Fruit fly (Drosophila melanogaster) whole organism, embryonic: ENCODE data around the gene CG14883.
A peak's percentile ranks its signal among the peaks of the same experiment; 100 is the strongest.

Experiments
- Bgb ChIP-seq: fragments of 200-800 bp; sonication (Bioruptor generic); IDR thresholded peaks from 2 replicates; pipeline ENCODE4 v1.3.6; 2022; ENCODE audit warnings: missing biosample characterization, missing genetic modification characterization; ENCODE audit not compliant: partially characterized antibody
- BtbVII ChIP-seq: fragments of 200-800 bp; sonication (Bioruptor generic); optimal IDR thresholded peaks from 3 replicates; lab custom pipeline; 2017; ENCODE audit warnings: missing biosample characterization, mild to moderate bottlenecking, missing genetic modification characterization
- CG10321 ChIP-seq: fragments of 200-800 bp; sonication (Bioruptor generic); IDR thresholded peaks from 2 replicates; pipeline ENCODE4 v1.3.6; 2022; ENCODE audit warnings: missing biosample characterization, missing genetic modification characterization
- CG11398 ChIP-seq: fragments of 200-800 bp; sonication (Bioruptor generic); optimal IDR thresholded peaks from 2 replicates; lab custom pipeline; 2016; ENCODE audit warnings: missing biosample characterization, missing genetic modification characterization
- CG1233 ChIP-seq: fragments of 200-800 bp; sonication (Bioruptor generic); optimal IDR thresholded peaks from 4 replicates; lab custom pipeline; 2018; ENCODE audit warnings: missing biosample characterization, mild to moderate bottlenecking, missing genetic modification characterization
- CG14667 ChIP-seq: fragments of 200-800 bp; sonication (Bioruptor generic); IDR thresholded peaks from 2 replicates; pipeline ENCODE4 v1.3.6; 2022; ENCODE audit warnings: missing biosample characterization, missing genetic modification characterization
- CG17361 ChIP-seq: fragments of 200-800 bp; sonication (Bioruptor generic); IDR thresholded peaks from 3 replicates; pipeline ENCODE4 v1.3.6; 2022; ENCODE audit warnings: missing biosample characterization, missing genetic modification characterization
- CG17802 ChIP-seq: fragments of 200-800 bp; sonication (Bioruptor generic); optimal IDR thresholded peaks from 2 replicates; lab custom pipeline; 2018; ENCODE audit warnings: missing biosample characterization, mild to moderate bottlenecking, missing genetic modification characterization, moderate library complexity
- CG2202 ChIP-seq: fragments of 200-800 bp; sonication (Bioruptor generic); optimal IDR thresholded peaks from 2 replicates; lab custom pipeline; 2018; ENCODE audit warnings: missing biosample characterization, mild to moderate bottlenecking, missing genetic modification characterization
- CG30020 ChIP-seq: fragments of 200-800 bp; optimal IDR thresholded peaks from 2 replicates; lab custom pipeline; 2019; ENCODE audit warnings: missing biosample characterization, mild to moderate bottlenecking, missing genetic modification characterization, moderate library complexity
- CG31388 ChIP-seq: fragments of 200-800 bp; sonication (Bioruptor generic); optimal IDR thresholded peaks from 2 replicates; lab custom pipeline; 2016; ENCODE audit warnings: missing biosample characterization, missing genetic modification characterization
- CG31441 ChIP-seq: fragments of 200-800 bp; sonication (Bioruptor generic); IDR thresholded peaks from 2 replicates; pipeline ENCODE4 v1.3.6; 2022; ENCODE audit warnings: missing biosample characterization, missing genetic modification characterization
- CG32532 ChIP-seq: fragments of 200-800 bp; sonication (Bioruptor generic); IDR thresholded peaks from 2 replicates; pipeline ENCODE4 v1.3.6; 2022; ENCODE audit warnings: missing biosample characterization, missing genetic modification characterization
- CG3407 ChIP-seq: fragments of 200-800 bp; sonication (Bioruptor generic); optimal IDR thresholded peaks from 2 replicates; lab custom pipeline; 2018; ENCODE audit warnings: missing biosample characterization, mild to moderate bottlenecking, missing genetic modification characterization
- CG34224 ChIP-seq: fragments of 200-800 bp; sonication (Bioruptor generic); IDR thresholded peaks from 3 replicates; pipeline ENCODE4 v1.3.6; 2022; ENCODE audit warnings: missing biosample characterization, missing genetic modification characterization; ENCODE audit not compliant: partially characterized antibody
- CG42726 ChIP-seq: fragments of 200-800 bp; sonication (Bioruptor generic); IDR thresholded peaks from 2 replicates; pipeline ENCODE4 v1.3.6; 2022; ENCODE audit warnings: missing biosample characterization, missing genetic modification characterization; ENCODE audit not compliant: partially characterized antibody
- CG5180 ChIP-seq: fragments of 200-800 bp; sonication (Bioruptor generic); optimal IDR thresholded peaks from 3 replicates; lab custom pipeline; 2017; ENCODE audit warnings: missing biosample characterization, missing genetic modification characterization, mild to moderate bottlenecking, moderate library complexity, missing genetic modification reagents
- CG6813 ChIP-seq: fragments of 200-800 bp; sonication (Bioruptor generic); optimal IDR thresholded peaks from 2 replicates; lab custom pipeline; 2017; ENCODE audit warnings: missing biosample characterization, missing genetic modification characterization, mild to moderate bottlenecking, moderate library complexity, missing genetic modification reagents
- CG7745 ChIP-seq: fragments of 200-800 bp; sonication (Bioruptor generic); optimal IDR thresholded peaks from 2 replicates; lab custom pipeline; 2018; ENCODE audit warnings: missing biosample characterization, mild to moderate bottlenecking, missing genetic modification characterization, moderate library complexity
- CG7786 ChIP-seq: fragments of 200-800 bp; sonication (Bioruptor generic); optimal IDR thresholded peaks from 2 replicates; lab custom pipeline; 2016; ENCODE audit warnings: missing biosample characterization, missing genetic modification characterization
- CG8924 ChIP-seq: fragments of 200-800 bp; optimal IDR thresholded peaks from 3 replicates; lab custom pipeline; 2019; ENCODE audit warnings: missing biosample characterization, mild to moderate bottlenecking, missing genetic modification characterization, moderate library complexity
- CG9609 ChIP-seq: fragments of 200-800 bp; sonication (Bioruptor generic); optimal IDR thresholded peaks from 3 replicates; lab custom pipeline; 2016; ENCODE audit warnings: missing biosample characterization, missing genetic modification characterization
- D19B ChIP-seq: fragments of 200-800 bp; sonication (Bioruptor generic); optimal IDR thresholded peaks from 2 replicates; lab custom pipeline; 2017; ENCODE audit warnings: missing biosample characterization, mild to moderate bottlenecking, missing genetic modification characterization
- Doc3 ChIP-seq: fragments of 200-800 bp; sonication (Bioruptor generic); IDR thresholded peaks from 3 replicates; pipeline ENCODE4 v1.3.6; 2022; ENCODE audit warnings: missing biosample characterization, missing genetic modification characterization; ENCODE audit not compliant: partially characterized antibody
- MTF-1 ChIP-seq: fragments of 200-800 bp; sonication (Bioruptor generic); optimal IDR thresholded peaks from 2 replicates; lab custom pipeline; 2018; ENCODE audit warnings: missing biosample characterization, mild to moderate bottlenecking, missing genetic modification characterization, borderline replicate concordance
- Nf-YA ChIP-seq: fragments of 200-800 bp; sonication (Bioruptor generic); IDR thresholded peaks from 2 replicates; pipeline ENCODE4 v1.3.6; 2022; ENCODE audit warnings: missing biosample characterization, missing genetic modification characterization
- NfI ChIP-seq: fragments of 200-800 bp; sonication (Bioruptor generic); optimal IDR thresholded peaks from 3 replicates; lab custom pipeline; 2018; ENCODE audit warnings: missing biosample characterization, mild to moderate bottlenecking, missing genetic modification characterization, moderate library complexity
- Tbp ChIP-seq: fragments of >200 bp; optimal IDR thresholded peaks from 2 replicates; lab custom pipeline; 2018; ENCODE audit warnings: missing biosample characterization, missing genetic modification characterization
- abd-A ChIP-seq: fragments of 200-800 bp; sonication (Bioruptor generic); optimal IDR thresholded peaks from 3 replicates; lab custom pipeline; 2019; ENCODE audit warnings: missing biosample characterization, mild to moderate bottlenecking, missing genetic modification characterization, moderate library complexity
- ash1 ChIP-seq: fragments of 200-800 bp; sonication (Bioruptor generic); optimal IDR thresholded peaks from 2 replicates; lab custom pipeline; 2018; ENCODE audit warnings: missing biosample characterization, mild to moderate bottlenecking, missing genetic modification characterization
- bigmax ChIP-seq: fragments of 200-800 bp; sonication (Bioruptor generic); optimal IDR thresholded peaks from 2 replicates; lab custom pipeline; 2018; ENCODE audit warnings: missing biosample characterization, mild to moderate bottlenecking, missing genetic modification characterization
- chn ChIP-seq: fragments of 200-800 bp; sonication (Bioruptor generic); optimal IDR thresholded peaks from 2 replicates; lab custom pipeline; 2016; ENCODE audit warnings: missing biosample characterization, missing genetic modification characterization
- crol ChIP-seq: fragments of 200-800 bp; sonication (Bioruptor generic); IDR thresholded peaks from 2 replicates; pipeline ENCODE4 v1.3.6; 2022; ENCODE audit warnings: missing biosample characterization, missing genetic modification characterization
- fd102C ChIP-seq: fragments of 200-800 bp; sonication (Bioruptor generic); optimal IDR thresholded peaks from 2 replicates; lab custom pipeline; 2018; ENCODE audit warnings: missing biosample characterization, mild to moderate bottlenecking, missing genetic modification characterization, moderate library complexity
- gsb ChIP-seq: fragments of 200-800 bp; sonication (Bioruptor generic); IDR thresholded peaks from 2 replicates; pipeline ENCODE4 v1.3.6; 2022; ENCODE audit warnings: missing biosample characterization, missing genetic modification characterization
- ham ChIP-seq: fragments of 200-800 bp; sonication (Bioruptor generic); IDR thresholded peaks from 2 replicates; pipeline ENCODE4 v1.3.6; 2022; ENCODE audit warnings: missing biosample characterization, missing genetic modification characterization
- hb ChIP-seq: fragments of 200-800 bp; sonication (Bioruptor generic); IDR thresholded peaks from 3 replicates; pipeline ENCODE4 v1.3.6; 2022; ENCODE audit warnings: missing biosample characterization, missing genetic modification characterization; ENCODE audit not compliant: partially characterized antibody
- lmd ChIP-seq: fragments of 200-800 bp; sonication (Bioruptor generic); IDR thresholded peaks from 2 replicates; pipeline ENCODE4 v1.3.6; 2022; ENCODE audit warnings: missing biosample characterization, missing genetic modification characterization
- nerfin-2 ChIP-seq: fragments of 200-800 bp; sonication (Bioruptor generic); IDR thresholded peaks from 2 replicates; pipeline ENCODE4 v1.3.6; 2022; ENCODE audit warnings: missing biosample characterization, missing genetic modification characterization; ENCODE audit not compliant: partially characterized antibody
- p53 ChIP-seq: fragments of 200-800 bp; sonication (Bioruptor generic); optimal IDR thresholded peaks from 2 replicates; lab custom pipeline; 2016; ENCODE audit warnings: missing biosample characterization, missing genetic modification characterization
- peb ChIP-seq: fragments of 200-800 bp; sonication (Bioruptor generic); IDR thresholded peaks from 2 replicates; pipeline ENCODE4 v1.3.6; 2022; ENCODE audit warnings: missing biosample characterization, missing genetic modification characterization
- phol ChIP-seq: fragments of 200-800 bp; sonication (Bioruptor generic); optimal IDR thresholded peaks from 3 replicates; lab custom pipeline; 2018; ENCODE audit warnings: missing biosample characterization, mild to moderate bottlenecking, missing genetic modification characterization, moderate library complexity
- prd ChIP-seq, 3 experiments: fragments of >200 bp in 2 of 3; fragments of 200-800 bp in 1 of 3; sonication (Bioruptor generic) in 1 of 3; optimal IDR thresholded peaks in 2 of 3; IDR thresholded peaks in 1 of 3; 2 replicates in 2 of 3; 3 replicates in 1 of 3; pipeline versions ENCODE4 v1.3.6 to Lab custom; 2017 to 2022; ENCODE audit warnings: missing biosample characterization in 1 of 3, missing genetic modification characterization in 1 of 3
- ro ChIP-seq: fragments of 200-800 bp; sonication (Bioruptor generic); IDR thresholded peaks from 2 replicates; pipeline ENCODE4 v1.3.6; 2022; ENCODE audit warnings: missing biosample characterization, missing genetic modification characterization
- sr ChIP-seq: fragments of 200-800 bp; sonication (Bioruptor generic); IDR thresholded peaks from 3 replicates; pipeline ENCODE4 v1.3.6; 2022; ENCODE audit warnings: missing biosample characterization, missing genetic modification characterization
- unc-4 ChIP-seq: fragments of 200-800 bp; sonication (Bioruptor generic); IDR thresholded peaks from 2 replicates; pipeline ENCODE4 v1.3.6; 2022; ENCODE audit warnings: missing biosample characterization, missing genetic modification characterization; ENCODE audit not compliant: partially characterized antibody
- wdn ChIP-seq: fragments of 200-800 bp; sonication (Bioruptor generic); IDR thresholded peaks from 2 replicates; pipeline ENCODE4 v1.3.6; 2022; ENCODE audit warnings: missing biosample characterization, missing genetic modification characterization
- zfh2 ChIP-seq: fragments of 200-800 bp; sonication (Bioruptor generic); optimal IDR thresholded peaks from 2 replicates; lab custom pipeline; 2016; ENCODE audit warnings: missing biosample characterization, missing genetic modification characterization

CG14883 gene

DNA sequence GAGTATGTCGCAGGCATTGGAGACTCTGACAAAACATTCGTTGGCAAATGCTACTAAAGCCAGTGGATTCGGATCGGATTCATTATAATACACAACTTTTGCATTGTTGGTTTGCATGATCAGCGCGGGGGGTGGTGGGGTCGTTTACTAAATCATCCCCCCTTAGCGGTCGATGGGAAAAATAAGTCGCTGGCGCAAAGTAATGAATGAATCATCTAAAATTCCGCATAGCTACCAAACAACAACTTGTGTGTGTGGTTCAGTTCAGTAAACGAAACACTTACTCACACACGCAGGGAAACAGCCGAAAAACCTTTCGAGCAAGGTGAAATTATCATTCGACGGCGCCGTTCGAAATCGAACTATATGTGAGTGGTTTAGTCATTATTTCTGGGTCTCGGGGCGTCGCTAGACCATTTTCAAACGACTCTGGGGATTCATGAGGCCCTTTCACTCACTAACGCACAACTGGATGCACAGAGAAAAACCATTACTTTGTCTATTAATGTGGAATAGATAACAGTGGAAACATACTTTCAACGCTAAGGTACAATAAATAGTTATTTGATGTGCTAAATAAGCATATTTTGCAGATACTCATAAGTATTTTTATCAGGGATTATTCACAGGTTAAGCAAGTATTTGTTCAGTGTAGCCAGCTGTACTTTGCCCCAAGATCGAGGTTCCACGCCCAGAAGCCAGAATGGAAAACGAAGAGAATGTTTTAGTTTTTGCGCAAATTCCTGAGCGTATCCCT, 7.3 kb upstream of the CG14883 start (continued):
- no peak for TF ChIP-seq CG11398 (GFP tag; lab: Kevin White, UChicago)
- no peak for TF ChIP-seq bigmax
- TF ChIP-seq CG42726 = no peak
- TF ChIP-seq chn (GFP tag; lab: Kevin White, UChicago) = peak; percentile 13
- no peak for TF ChIP-seq nerfin-2 (GFP tag; lab: Robert Waterston, UW)
- TF ChIP-seq ro (GFP tag; lab: Robert Waterston, UW) = peak; percentile 12
- peak; percentile 76 for TF ChIP-seq MTF-1
- TF ChIP-seq CG2202 (tag; lab: Kevin White, UChicago) = peak; percentile 68
- peak; percentile 62 for TF ChIP-seq phol (tag; lab: Kevin White, UChicago)
- peak; percentile 33 for TF ChIP-seq CG30020 (tag; lab: Kevin White, UChicago)
- no peak for TF ChIP-seq CG34224 (GFP tag; lab: Robert Waterston, UW)
- TF ChIP-seq unc-4 (GFP tag; lab: Robert Waterston, UW) = no peak
- no peak for TF ChIP-seq hb (GFP tag; lab: Robert Waterston, UW)
- TF ChIP-seq CG17361 = 0 out of 3 replicates have a peak, but pooled peaks have one; percentile 86
- TF ChIP-seq ash1 (GFP tag; lab: Kevin White, UChicago) = no peak
- TF ChIP-seq CG17802 (tag; lab: Kevin White, UChicago) = peak; percentile 77
- no peak for TF ChIP-seq D19B
- TF ChIP-seq Doc3 (GFP tag; lab: Robert Waterston, UW) = no peak
- no peak for TF ChIP-seq CG31388 (GFP tag; lab: Kevin White, UChicago)
- TF ChIP-seq CG10321 = no peak
- peak; percentile 77 for TF ChIP-seq CG7786 (GFP tag; lab: Kevin White, UChicago)
- TF ChIP-seq lmd = peak; percentile 82
- TF ChIP-seq sr = peak; percentile 62; the same call in 2 of the 3 replicates
- peak; percentile 72 for TF ChIP-seq NfI (GFP tag; lab: Kevin White, UChicago)
- TF ChIP-seq CG9609 (GFP tag; lab: Kevin White, UChicago) = peak; percentile 82
- no peak for TF ChIP-seq abd-A (tag; lab: Kevin White, UChicago)
- TF ChIP-seq p53 (GFP tag; lab: Kevin White, UChicago) = no peak
- TF ChIP-seq prd (optimal IDR thresholded peaks at IDR 0.05; lab: Kevin White, UChicago) = no peak
- TF ChIP-seq prd (GFP tag; IDR thresholded peaks at IDR 0.05; lab: Robert Waterston, UW) = peak; percentile 83
- peak; percentile 43 for TF ChIP-seq CG8924
- no peak for TF ChIP-seq fd102C (GFP tag; lab: Kevin White, UChicago)
- TF ChIP-seq Tbp = no peak
- no peak for TF ChIP-seq Bgb (GFP tag; lab: Robert Waterston, UW)
- peak; percentile 65 for TF ChIP-seq zfh2 (GFP tag; lab: Kevin White, UChicago)
- TF ChIP-seq CG3407 (GFP tag; lab: Kevin White, UChicago) = peak; percentile 48
- peak; percentile 14 for TF ChIP-seq CG1233 (GFP tag; lab: Kevin White, UChicago)
- peak; percentile 80 for TF ChIP-seq CG14667 (GFP tag; lab: Robert Waterston, UW)
- TF ChIP-seq CG5180 = no peak
- TF ChIP-seq crol (GFP tag; lab: Robert Waterston, UW) = peak; percentile 68
- TF ChIP-seq CG32532 = peak; percentile 79
- peak; percentile 29 for TF ChIP-seq CG6813 (GFP tag; lab: Kevin White, UChicago)
- peak; percentile 65 for TF ChIP-seq ham (GFP tag; lab: Robert Waterston, UW)
- TF ChIP-seq wdn (GFP tag; lab: Robert Waterston, UW) = peak; percentile 79
- TF ChIP-seq Nf-YA (GFP tag; lab: Robert Waterston, UW) = peak; percentile 76; the same call in 1 of the 2 replicates
- peak; percentile 76 for TF ChIP-seq peb (GFP tag; lab: Robert Waterston, UW)
- no peak for TF ChIP-seq BtbVII (GFP tag; lab: Kevin White, UChicago)
- peak; percentile 56 for TF ChIP-seq gsb
- peak; percentile 82 for TF ChIP-seq CG31441 (GFP tag; lab: Robert Waterston, UW)
- no peak for TF ChIP-seq CG7745 (tag; lab: Kevin White, UChicago)
